Fruit fly (Drosophila melanogaster) whole organism, embryonic: Measurements from ENCODE around the gene TbCMF46.

Experiments used
- ATbp ChIP-seq: fragments of 200-800 bp; sonication (Bioruptor generic); optimal IDR thresholded peaks from 2 replicates; lab custom pipeline; 2017; ENCODE audit warnings: missing biosample characterization, mild to moderate bottlenecking, missing genetic modification characterization, missing genetic modification reagents
- CG10147 ChIP-seq: fragments of 200-800 bp; sonication (Bioruptor generic); optimal IDR thresholded peaks from 2 replicates; lab custom pipeline; 2019; ENCODE audit warnings: missing biosample characterization, mild to moderate bottlenecking, missing genetic modification characterization, moderate library complexity
- CG10565 ChIP-seq: fragments of 200-800 bp; sonication (Bioruptor generic); optimal IDR thresholded peaks from 3 replicates; lab custom pipeline; 2016; ENCODE audit warnings: missing biosample characterization, mild to moderate bottlenecking, missing genetic modification characterization
- CG13296 ChIP-seq: fragments of 200-800 bp; sonication (Bioruptor generic); optimal IDR thresholded peaks from 3 replicates; lab custom pipeline; 2018; ENCODE audit warnings: missing biosample characterization, mild to moderate bottlenecking, missing genetic modification characterization
- CG13424 ChIP-seq: fragments of 200-800 bp; sonication (Bioruptor generic); optimal IDR thresholded peaks from 2 replicates; lab custom pipeline; 2019; ENCODE audit warnings: missing biosample characterization, mild to moderate bottlenecking, missing genetic modification characterization, moderate library complexity
- CG14710 ChIP-seq: fragments of 200-800 bp; sonication (Bioruptor generic); optimal IDR thresholded peaks from 3 replicates; lab custom pipeline; 2019; ENCODE audit warnings: missing biosample characterization, mild to moderate bottlenecking, missing genetic modification characterization, moderate library complexity
- CG15479 ChIP-seq: fragments of 200-800 bp; sonication (Bioruptor generic); optimal IDR thresholded peaks from 3 replicates; lab custom pipeline; 2019; ENCODE audit warnings: missing biosample characterization, mild to moderate bottlenecking, missing genetic modification characterization, moderate library complexity
- CG1602 ChIP-seq: fragments of 200-800 bp; sonication (Bioruptor generic); optimal IDR thresholded peaks from 3 replicates; lab custom pipeline; 2016; ENCODE audit warnings: missing biosample characterization, missing genetic modification characterization
- CG16779 ChIP-seq: fragments of 200-800 bp; sonication (Bioruptor generic); IDR thresholded peaks from 2 replicates; pipeline ENCODE4 v1.3.6; 2022; ENCODE audit warnings: missing biosample characterization, missing genetic modification characterization
- CG16815 ChIP-seq: fragments of 200-800 bp; sonication (Bioruptor generic); optimal IDR thresholded peaks from 3 replicates; lab custom pipeline; 2017; ENCODE audit warnings: missing biosample characterization, mild to moderate bottlenecking, missing genetic modification characterization
- CG17361 ChIP-seq: fragments of 200-800 bp; sonication (Bioruptor generic); IDR thresholded peaks from 3 replicates; pipeline ENCODE4 v1.3.6; 2022; ENCODE audit warnings: missing biosample characterization, missing genetic modification characterization
- CG17385 ChIP-seq: fragments of 200-800 bp; sonication (Bioruptor generic); optimal IDR thresholded peaks from 3 replicates; lab custom pipeline; 2018; ENCODE audit warnings: missing biosample characterization, mild to moderate bottlenecking, missing genetic modification characterization
- CG17612 ChIP-seq: fragments of 200-800 bp; sonication (Bioruptor generic); IDR thresholded peaks from 2 replicates; pipeline ENCODE4 v1.3.6; 2022; ENCODE audit warnings: missing biosample characterization, missing genetic modification characterization
- CG2712 ChIP-seq: fragments of 200-800 bp; optimal IDR thresholded peaks from 3 replicates; lab custom pipeline; 2019; ENCODE audit warnings: missing biosample characterization, mild to moderate bottlenecking, missing genetic modification characterization, moderate library complexity
- CG3407 ChIP-seq: fragments of 200-800 bp; sonication (Bioruptor generic); optimal IDR thresholded peaks from 2 replicates; lab custom pipeline; 2018; ENCODE audit warnings: missing biosample characterization, mild to moderate bottlenecking, missing genetic modification characterization
- CG7839 ChIP-seq: fragments of 200-800 bp; sonication (Bioruptor generic); optimal IDR thresholded peaks from 3 replicates; lab custom pipeline; 2018; ENCODE audit warnings: missing biosample characterization, mild to moderate bottlenecking, missing genetic modification characterization, moderate library complexity
- CG9797 ChIP-seq: fragments of 200-800 bp; sonication (Bioruptor generic); optimal IDR thresholded peaks from 3 replicates; lab custom pipeline; 2018; ENCODE audit warnings: missing biosample characterization, mild to moderate bottlenecking, missing genetic modification characterization
- CG9932 ChIP-seq: fragments of 200-800 bp; sonication (Bioruptor generic); IDR thresholded peaks from 2 replicates; pipeline ENCODE4 v1.3.6; 2022; ENCODE audit warnings: missing biosample characterization, missing genetic modification characterization
- CkIIα-i1 ChIP-seq: fragments of 200-800 bp; sonication (Bioruptor generic); IDR thresholded peaks from 2 replicates; pipeline ENCODE4 v1.3.6; 2022; ENCODE audit warnings: missing biosample characterization, missing genetic modification characterization
- D ChIP-seq, 2 experiments: fragments of 200-800 bp in 1 of 2; fragments of >200 bp in 1 of 2; sonication (Bioruptor generic) in 1 of 2; optimal IDR thresholded peaks; 2 replicates in 1 of 2; 3 replicates in 1 of 2; lab custom pipeline; 2017; ENCODE audit warnings: mild to moderate bottlenecking in 1 of 2, missing biosample characterization in 1 of 2, missing genetic modification characterization in 1 of 2, missing genetic modification reagents in 1 of 2
- Dll ChIP-seq: fragments of 200-800 bp; sonication (Bioruptor generic); IDR thresholded peaks from 4 replicates; pipeline ENCODE4 v1.3.6; 2022; ENCODE audit warnings: missing biosample characterization, missing genetic modification characterization; ENCODE audit not compliant: partially characterized antibody
- Drgx ChIP-seq: fragments of 200-800 bp; sonication (Bioruptor generic); IDR thresholded peaks from 2 replicates; pipeline ENCODE4 v1.3.6; 2022; ENCODE audit warnings: missing biosample characterization, missing genetic modification characterization
- Elba2 ChIP-seq: fragments of 200-800 bp; sonication (Bioruptor generic); optimal IDR thresholded peaks from 3 replicates; lab custom pipeline; 2016; ENCODE audit warnings: missing biosample characterization, missing genetic modification characterization
- Gsc ChIP-seq: fragments of 200-800 bp; sonication (Bioruptor generic); IDR thresholded peaks from 2 replicates; pipeline ENCODE4 v1.3.6; 2022; ENCODE audit warnings: missing biosample characterization, missing genetic modification characterization
- Gug ChIP-seq: fragments of 200-800 bp; sonication (Bioruptor generic); IDR thresholded peaks from 4 replicates; pipeline ENCODE4 v1.3.6; 2022; ENCODE audit warnings: missing biosample characterization, missing genetic modification characterization
- H15 ChIP-seq: fragments of 200-800 bp; sonication (Bioruptor generic); IDR thresholded peaks from 3 replicates; pipeline ENCODE4 v1.3.6; 2022; ENCODE audit warnings: missing biosample characterization, missing genetic modification characterization
- HHEX ChIP-seq: fragments of 200-800 bp; sonication (Bioruptor generic); optimal IDR thresholded peaks from 3 replicates; lab custom pipeline; 2017; ENCODE audit warnings: missing biosample characterization, mild to moderate bottlenecking, missing genetic modification characterization, missing genetic modification reagents
- Hey ChIP-seq: fragments of 200-800 bp; sonication (Bioruptor generic); optimal IDR thresholded peaks from 3 replicates; lab custom pipeline; 2018; ENCODE audit warnings: missing biosample characterization, mild to moderate bottlenecking, missing genetic modification characterization
- HmgZ ChIP-seq: fragments of 200-800 bp; sonication (Bioruptor generic); optimal IDR thresholded peaks from 2 replicates; lab custom pipeline; 2018; ENCODE audit warnings: missing biosample characterization, mild to moderate bottlenecking, missing genetic modification characterization
- NK7.1 ChIP-seq: fragments of 200-800 bp; sonication (Bioruptor generic); optimal IDR thresholded peaks from 3 replicates; lab custom pipeline; 2016; ENCODE audit warnings: missing biosample characterization, missing genetic modification characterization
- Scr ChIP-seq: fragments of 200-800 bp; sonication (Bioruptor generic); IDR thresholded peaks from 2 replicates; pipeline ENCODE4 v1.3.6; 2022; ENCODE audit warnings: missing biosample characterization, missing genetic modification characterization; ENCODE audit not compliant: partially characterized antibody
- Sox102F ChIP-seq: fragments of 200-800 bp; sonication (Bioruptor generic); optimal IDR thresholded peaks from 2 replicates; lab custom pipeline; 2018; ENCODE audit warnings: missing biosample characterization, mild to moderate bottlenecking, missing genetic modification characterization, moderate library complexity
- Ssrp ChIP-seq: fragments of 200-800 bp; sonication (Bioruptor generic); optimal IDR thresholded peaks from 2 replicates; lab custom pipeline; 2018; ENCODE audit warnings: missing biosample characterization, mild to moderate bottlenecking, missing genetic modification characterization, moderate library complexity
- Usf ChIP-seq: fragments of 200-800 bp; sonication (Bioruptor generic); optimal IDR thresholded peaks from 2 replicates; lab custom pipeline; 2017; ENCODE audit warnings: missing genotype, missing biosample characterization, missing genetic modification characterization
- Xrp1 ChIP-seq: fragments of 200-800 bp; sonication (Bioruptor generic); IDR thresholded peaks from 2 replicates; pipeline ENCODE4 v1.3.6; 2022; ENCODE audit warnings: missing biosample characterization, missing genetic modification characterization
- ac ChIP-seq: fragments of 200-800 bp; sonication (Bioruptor generic); optimal IDR thresholded peaks from 3 replicates; lab custom pipeline; 2017; ENCODE audit warnings: missing biosample characterization, mild to moderate bottlenecking, missing genetic modification characterization
- cad ChIP-seq: fragments of >200 bp; optimal IDR thresholded peaks from 2 replicates; lab custom pipeline; 2017; ENCODE audit warnings: missing biosample characterization, missing genetic modification characterization
- cas ChIP-seq: fragments of 200-800 bp; sonication (Bioruptor generic); IDR thresholded peaks from 2 replicates; pipeline ENCODE4 v1.3.6; 2022; ENCODE audit warnings: missing biosample characterization, missing genetic modification characterization
- da ChIP-seq: fragments of 200-800 bp; sonication (Bioruptor generic); optimal IDR thresholded peaks from 2 replicates; lab custom pipeline; 2016; ENCODE audit warnings: missing biosample characterization, missing genetic modification characterization
- danr ChIP-seq: fragments of 200-800 bp; sonication (Bioruptor generic); IDR thresholded peaks from 2 replicates; pipeline ENCODE4 v1.3.6; 2022; ENCODE audit warnings: missing biosample characterization, missing genetic modification characterization
- fd102C ChIP-seq: fragments of 200-800 bp; sonication (Bioruptor generic); optimal IDR thresholded peaks from 2 replicates; lab custom pipeline; 2018; ENCODE audit warnings: missing biosample characterization, mild to moderate bottlenecking, missing genetic modification characterization, moderate library complexity
- pita ChIP-seq: fragments of 200-800 bp; sonication (Bioruptor generic); optimal IDR thresholded peaks from 2 replicates; lab custom pipeline; 2017; ENCODE audit warnings: missing biosample characterization, mild to moderate bottlenecking, missing genetic modification characterization
- salm ChIP-seq: fragments of 200-800 bp; sonication (Bioruptor generic); optimal IDR thresholded peaks from 2 replicates; lab custom pipeline; 2018; ENCODE audit warnings: missing biosample characterization, mild to moderate bottlenecking, missing genetic modification characterization
- schlank ChIP-seq: fragments of 200-800 bp; sonication (Bioruptor generic); optimal IDR thresholded peaks from 2 replicates; lab custom pipeline; 2018; ENCODE audit warnings: missing biosample characterization, mild to moderate bottlenecking, missing genetic modification characterization
- scrt ChIP-seq: fragments of 200-800 bp; sonication (Bioruptor generic); optimal IDR thresholded peaks from 2 replicates; lab custom pipeline; 2018; ENCODE audit warnings: missing biosample characterization, mild to moderate bottlenecking, missing genetic modification characterization, moderate library complexity
- slbo ChIP-seq: fragments of 200-800 bp; sonication (Bioruptor generic); IDR thresholded peaks from 2 replicates; pipeline ENCODE4 v1.3.6; 2022; ENCODE audit warnings: missing biosample characterization, missing genetic modification characterization
- stwl ChIP-seq: fragments of 200-800 bp; sonication (Bioruptor generic); optimal IDR thresholded peaks from 3 replicates; lab custom pipeline; 2018; ENCODE audit warnings: missing biosample characterization, mild to moderate bottlenecking, missing genetic modification characterization, moderate library complexity
- trh ChIP-seq: fragments of 200-800 bp; sonication (Bioruptor generic); optimal IDR thresholded peaks from 2 replicates; lab custom pipeline; 2016; ENCODE audit warnings: missing biosample characterization, missing genetic modification characterization
- wor ChIP-seq: fragments of 200-800 bp; sonication (Bioruptor generic); IDR thresholded peaks from 2 replicates; pipeline ENCODE4 v1.3.6; 2022; ENCODE audit warnings: missing biosample characterization, missing genetic modification characterization

TbCMF46 gene

DNA sequence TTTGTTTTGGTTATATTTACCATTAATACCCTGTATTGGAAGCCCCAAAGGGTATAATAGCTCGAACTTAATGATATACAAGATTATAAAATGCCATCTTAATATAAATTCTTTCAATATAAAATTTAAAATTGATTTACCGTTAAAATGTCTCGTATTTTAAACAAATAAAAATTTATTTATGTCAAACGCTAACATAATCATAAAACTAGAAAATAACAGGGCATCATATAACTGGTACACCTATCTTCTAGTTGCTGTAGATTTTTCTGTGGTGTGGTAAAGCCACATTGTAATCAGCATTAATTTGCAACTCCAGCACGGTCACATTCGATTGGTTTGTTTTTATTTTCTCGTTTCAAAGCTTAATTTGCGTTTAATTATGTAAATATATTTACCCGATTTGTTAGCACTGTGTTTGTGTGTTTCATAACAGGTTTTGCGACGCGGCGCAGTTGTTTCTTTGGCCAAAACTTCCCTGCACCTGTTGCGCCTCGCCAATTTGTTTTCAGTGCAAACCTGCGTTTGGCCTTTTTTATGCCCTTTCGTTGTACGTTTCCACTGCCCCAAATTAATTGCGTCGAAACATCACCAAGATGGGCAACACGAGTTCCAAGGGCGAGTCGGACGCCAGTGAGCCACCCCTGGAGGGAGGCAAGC lies 32.5 kb upstream of the TbCMF46 start, which contains the start of the genes CG4658 and CG5846 (continued):
- TF ChIP-seq Elba2 (peak; percentile 61), HHEX (GFP tag; lab: Kevin White, UChicago) (peak; percentile 81), CG9797 (GFP tag; lab: Kevin White, UChicago) (peak; percentile 77), CkIIα-i1 (GFP tag; lab: Robert Waterston, UW) (no peak; the same call in 1 of the 2 replicates), Gug (GFP tag; lab: Robert Waterston, UW) (peak; percentile 81), wor (GFP tag; lab: Robert Waterston, UW) (peak; percentile 90), Xrp1 (GFP tag; lab: Robert Waterston, UW) (peak; percentile 98), Drgx (GFP tag; lab: Robert Waterston, UW) (peak; percentile 94), schlank (tag; lab: Kevin White, UChicago) (peak; percentile 72), Hey (tag; lab: Kevin White, UChicago) (no peak), CG15479 (GFP tag; lab: Kevin White, UChicago) (no peak), CG16815 (GFP tag; lab: Kevin White, UChicago) (peak; percentile 90), cas (GFP tag; lab: Robert Waterston, UW) (peak; percentile 87), danr (GFP tag; lab: Robert Waterston, UW) (peak; percentile 90), CG13296 (GFP tag; lab: Kevin White, UChicago) (peak; percentile 90), CG16779 (GFP tag; lab: Robert Waterston, UW) (no peak), fd102C (GFP tag; lab: Kevin White, UChicago) (peak; percentile 84), CG14710 (tag; lab: Kevin White, UChicago) (peak; percentile 96), CG10565 (GFP tag; lab: Kevin White, UChicago) (peak; percentile 52), cad (GFP tag; lab: Kevin White, UChicago) (no peak), CG17612 (peak; percentile 78), ac (GFP tag; lab: Kevin White, UChicago) (peak; percentile 56), Sox102F (GFP tag; lab: Kevin White, UChicago) (peak; percentile 98), Gsc (GFP tag; lab: Robert Waterston, UW) (peak; percentile 78), NK7.1 (peak; percentile 39), CG2712 (tag; lab: Kevin White, UChicago) (peak; percentile 98), Usf (GFP tag; lab: Kevin White, UChicago) (peak; percentile 77), Dll (GFP tag; lab: Robert Waterston, UW) (no peak; the same call in 3 of the 4 replicates), CG1602 (peak; percentile 96), ATbp (GFP tag; lab: Kevin White, UChicago) (peak; percentile 84), CG10147 (peak; percentile 89), pita (GFP tag; lab: Kevin White, UChicago) (no peak), slbo (GFP tag; lab: Robert Waterston, UW) (peak; percentile 95), HmgZ (tag; lab: Kevin White, UChicago) (peak; percentile 94), CG13424 (tag; lab: Kevin White, UChicago) (peak; percentile 94), trh (GFP tag; lab: Kevin White, UChicago) (peak; percentile 80), stwl (tag; lab: Kevin White, UChicago) (peak; percentile 64), Scr (GFP tag; lab: Robert Waterston, UW) (no peak), da (peak; percentile 82), Ssrp (tag; lab: Kevin White, UChicago) (peak; percentile 95), H15 (GFP tag; lab: Robert Waterston, UW) (peak; percentile 94), scrt (GFP tag; lab: Kevin White, UChicago) (peak; percentile 91), salm (tag; lab: Kevin White, UChicago) (peak; percentile 91), CG3407 (GFP tag; lab: Kevin White, UChicago) (peak; percentile 86), CG17361 (GFP tag; lab: Robert Waterston, UW) (peak; percentile 96), D (optimal IDR thresholded peaks at IDR 0.05; lab: Kevin White, UChicago) (no peak), D (GFP tag; optimal IDR thresholded peaks at IDR 0.05; lab: Kevin White, UChicago) (peak; percentile 84), CG17385 (GFP tag; lab: Kevin White, UChicago) (peak; percentile 88), CG7839 (tag; lab: Kevin White, UChicago) (peak; percentile 96), CG9932 (peak; percentile 90)
